Worm (Caenorhabditis elegans) whole organism, L4 larva: ENCODE measurements around the gene C07A9.13.

Experiments used
- F10B5.3 ChIP-seq: sonication (generic microtip); optimal IDR thresholded peaks from 2 replicates; lab custom pipeline; 2016; ENCODE audit warnings: mild to moderate bottlenecking, missing genetic modification characterization, missing compliant biosample characterization
- F49E8.2 ChIP-seq: sonication (generic microtip); optimal IDR thresholded peaks from 2 replicates; lab custom pipeline; 2016; ENCODE audit warnings: missing compliant biosample characterization, mild to moderate bottlenecking, missing genetic modification characterization, borderline replicate concordance
- T20F7.1 ChIP-seq: fragments of 200-800 bp; sonication (Bioruptor generic); optimal IDR thresholded peaks from 2 replicates; lab custom pipeline; 2018; ENCODE audit warnings: mild to moderate bottlenecking, missing genetic modification characterization, missing compliant biosample characterization
- aha-1 ChIP-seq: fragments of 150-350 bp; peaks from one replicate; lab custom pipeline; 2014; ENCODE audit warnings: missing biosample characterization, missing genetic modification characterization
- aly-2 ChIP-seq: sonication (generic microtip); optimal IDR thresholded peaks from 2 replicates; lab custom pipeline; 2018; ENCODE audit warnings: missing biosample characterization, missing genetic modification characterization
- ceh-20 ChIP-seq: fragments of 200-800 bp; sonication (Bioruptor generic); IDR thresholded peaks from 2 replicates; pipeline ENCODE4 v1.3.6; 2022; ENCODE audit warnings: missing genetic modification reagents, missing genetic modification characterization, missing compliant biosample characterization
- ceh-28 ChIP-seq: fragments of 150-350 bp; optimal IDR thresholded peaks from 2 replicates; lab custom pipeline; 2014; ENCODE audit warnings: missing biosample characterization, missing genetic modification reagents, missing genetic modification characterization
- ceh-32 ChIP-seq: sonication (generic microtip); optimal IDR thresholded peaks from 2 replicates; lab custom pipeline; 2016; ENCODE audit warnings: mild to moderate bottlenecking, missing genetic modification characterization, missing compliant biosample characterization; ENCODE audit not compliant: poor library complexity
- ceh-82 ChIP-seq: sonication (generic microtip); optimal IDR thresholded peaks from 2 replicates; lab custom pipeline; 2017; ENCODE audit warnings: missing biosample characterization, missing genetic modification characterization
- ctbp-1 ChIP-seq: fragments of 200-800 bp; sonication (Bioruptor generic); IDR thresholded peaks from 2 replicates; pipeline ENCODE4 v1.3.6; 2022; ENCODE audit warnings: missing genetic modification reagents, missing genetic modification characterization, missing compliant biosample characterization
- daf-12 ChIP-seq: fragments of 150-350 bp; optimal IDR thresholded peaks from 2 replicates; lab custom pipeline; 2014; ENCODE audit warnings: missing biosample characterization, missing genetic modification reagents, missing genetic modification characterization
- daf-16 ChIP-seq, 3 experiments: sonication (generic microtip); optimal IDR thresholded peaks; 2 replicates each; lab custom pipeline; 2016 to 2017; ENCODE audit warnings: missing genetic modification characterization in 3 of 3, missing genetic modification reagents in 3 of 3, mild to moderate bottlenecking in 2 of 3, missing compliant biosample characterization in 2 of 3, missing biosample characterization in 1 of 3, moderate library complexity in 1 of 3
- daf-19 ChIP-seq: fragments of 200-800 bp; sonication (Bioruptor generic); conservative IDR thresholded peaks from 2 replicates; pipeline ENCODE4 v1.3.6; 2022; ENCODE audit warnings: missing genetic modification characterization, missing compliant biosample characterization
- dve-1 ChIP-seq: sonication (generic microtip); optimal IDR thresholded peaks from 2 replicates; lab custom pipeline; 2017; ENCODE audit warnings: antibody characterized with exemption, mild to moderate bottlenecking, missing genetic modification characterization, missing compliant biosample characterization; ENCODE audit not compliant: insufficient read depth
- fkh-10 ChIP-seq: fragments of 150-350 bp; optimal IDR thresholded peaks from 2 replicates; lab custom pipeline; 2014; ENCODE audit warnings: missing biosample characterization, missing genetic modification reagents, missing genetic modification characterization
- hlh-11 ChIP-seq: fragments of 200-800 bp; sonication (Bioruptor generic); optimal IDR thresholded peaks from 2 replicates; lab custom pipeline; 2018; ENCODE audit warnings: mild to moderate bottlenecking, missing genetic modification characterization, missing compliant biosample characterization
- hlh-30 ChIP-seq: sonication (generic microtip); optimal IDR thresholded peaks from 2 replicates; lab custom pipeline; 2017; ENCODE audit warnings: antibody characterized with exemption, mild to moderate bottlenecking, missing genetic modification characterization, missing compliant biosample characterization; ENCODE audit not compliant: insufficient read depth
- hmg-1.1 ChIP-seq: fragments of 200-800 bp; sonication (Bioruptor generic); IDR thresholded peaks from 2 replicates; pipeline ENCODE4 v1.3.6; 2022; ENCODE audit warnings: missing genetic modification reagents, missing genetic modification characterization, missing compliant biosample characterization
- madf-9 ChIP-seq: fragments of 200-800 bp; sonication (Bioruptor generic); conservative IDR thresholded peaks from 2 replicates; pipeline ENCODE4 v1.3.6; 2022; ENCODE audit warnings: missing genetic modification reagents, missing genetic modification characterization, missing compliant biosample characterization
- mdl-1 ChIP-seq, 2 experiments: fragments of 150-350 bp in 1 of 2; sonication (generic microtip) in 1 of 2; optimal IDR thresholded peaks; 2 replicates each; lab custom pipeline; 2014 to 2017; ENCODE audit warnings: missing biosample characterization in 2 of 2, missing genetic modification characterization in 2 of 2
- mep-1 ChIP-seq: fragments of 150-350 bp; sonication (generic microtip); optimal IDR thresholded peaks from 3 replicates; lab custom pipeline; 2014; ENCODE audit warnings: missing biosample characterization, missing genetic modification characterization
- nhr-10 ChIP-seq: fragments of 150-350 bp; optimal IDR thresholded peaks from 2 replicates; lab custom pipeline; 2014; ENCODE audit warnings: missing biosample characterization, missing genetic modification characterization
- nhr-237 ChIP-seq: sonication (generic microtip); optimal IDR thresholded peaks from 2 replicates; lab custom pipeline; 2017; ENCODE audit warnings: missing biosample characterization, missing genetic modification characterization
- nhr-42 ChIP-seq: fragments of 200-800 bp; sonication (Bioruptor generic); IDR thresholded peaks from 2 replicates; pipeline ENCODE4 v1.3.6; 2022; ENCODE audit warnings: missing genetic modification characterization, missing compliant biosample characterization
- php-3 ChIP-seq: fragments of 200-800 bp; sonication (Bioruptor generic); IDR thresholded peaks from 2 replicates; pipeline ENCODE4 v1.3.6; 2022; ENCODE audit warnings: missing genetic modification reagents, missing genetic modification characterization, missing compliant biosample characterization
- pqm-1 ChIP-seq: sonication (generic microtip); optimal IDR thresholded peaks from 2 replicates; lab custom pipeline; 2017; ENCODE audit warnings: missing biosample characterization, missing genetic modification characterization
- sdz-12 ChIP-seq: fragments of 200-800 bp; sonication (Bioruptor generic); optimal IDR thresholded peaks from 2 replicates; lab custom pipeline; 2018; ENCODE audit warnings: mild to moderate bottlenecking, missing genetic modification characterization, missing compliant biosample characterization
- set-16 ChIP-seq: fragments of 200-800 bp; sonication (Bioruptor generic); IDR thresholded peaks from 2 replicates; pipeline ENCODE4 v1.3.6; 2022; ENCODE audit warnings: missing genetic modification reagents, missing genetic modification characterization, missing compliant biosample characterization
- snpc-4 ChIP-seq: fragments of 150-350 bp; optimal IDR thresholded peaks from 2 replicates; lab custom pipeline; 2014; ENCODE audit warnings: missing biosample characterization, missing genetic modification characterization
- spr-1 ChIP-seq: sonication (generic microtip); optimal IDR thresholded peaks from 2 replicates; lab custom pipeline; 2016; ENCODE audit warnings: mild to moderate bottlenecking, missing genetic modification characterization, missing compliant biosample characterization
- spr-3 ChIP-seq: fragments of 200-800 bp; sonication (Bioruptor generic); optimal IDR thresholded peaks from 2 replicates; lab custom pipeline; 2018; ENCODE audit warnings: mild to moderate bottlenecking, missing genetic modification characterization, missing compliant biosample characterization
- unc-130 ChIP-seq: sonication (generic microtip); optimal IDR thresholded peaks from 2 replicates; lab custom pipeline; 2016; ENCODE audit warnings: missing genetic modification reagents, missing genetic modification characterization, missing compliant biosample characterization
- unc-39 ChIP-seq: sonication (generic microtip); optimal IDR thresholded peaks from 2 replicates; lab custom pipeline; 2017; ENCODE audit warnings: missing biosample characterization, missing genetic modification characterization
- unc-62 ChIP-seq, 3 experiments: fragments of 150-350 bp in 1 of 3; sonication (generic microtip); optimal IDR thresholded peaks in 2 of 3; peaks in 1 of 3; 1 replicate in 1 of 3; 2 replicates in 2 of 3; lab custom pipeline; 2014 to 2017; ENCODE audit warnings: missing biosample characterization in 3 of 3, missing genetic modification characterization in 3 of 3, missing genetic modification reagents in 3 of 3, missing genotype in 1 of 3
- vab-7 ChIP-seq: fragments of 200-800 bp; sonication (Bioruptor generic); IDR thresholded peaks from 2 replicates; pipeline ENCODE4 v1.3.6; 2022; ENCODE audit warnings: missing genetic modification reagents, missing genetic modification characterization, missing compliant biosample characterization
- zfp-2 ChIP-seq: sonication (generic microtip); optimal IDR thresholded peaks from 2 replicates; lab custom pipeline; 2016; ENCODE audit warnings: mild to moderate bottlenecking, missing genetic modification characterization, missing compliant biosample characterization
- zip-11 ChIP-seq: fragments of 200-800 bp; sonication (Bioruptor generic); IDR thresholded peaks from 2 replicates; pipeline ENCODE4 v1.3.6; 2022; ENCODE audit warnings: missing genetic modification characterization, missing compliant biosample characterization

Gene C07A9.13

DNA sequence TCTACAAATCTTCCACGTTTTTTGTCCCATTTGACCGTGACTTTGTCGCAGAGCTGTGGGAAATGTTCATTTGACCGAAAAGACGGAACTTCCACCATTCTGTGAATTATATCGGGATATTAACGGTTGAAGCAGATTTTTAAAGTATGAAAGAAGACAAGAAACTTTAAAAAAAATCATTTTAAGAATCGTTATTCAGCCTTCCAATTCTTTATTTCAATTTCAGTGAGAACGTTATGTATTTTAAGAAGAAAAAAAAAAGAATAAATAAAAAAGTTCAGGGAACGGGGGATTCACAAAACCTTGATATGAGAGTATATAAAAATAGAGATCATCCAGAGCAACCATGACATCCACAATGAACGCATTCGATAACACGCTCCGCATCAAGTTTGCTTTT is 13.4 kb upstream of the C07A9.13 start, which contains the start of gene set-3:
Gene set-3, minus strand, starts transcription at position 101 of the 400 bp plus-strand sequence.
- TF ChIP-seq nhr-42 (GFP tag; lab: Robert Waterston, UW) (no peak), mdl-1 (tag; optimal IDR thresholded peaks at IDR 0.05; lab: Kevin White, UChicago) (no peak), spr-1 (no peak), set-16 (GFP tag; lab: Robert Waterston, UW) (no peak), aha-1 (tag; lab: Kevin White, UChicago) (peak; percentile 9)

DNA sequence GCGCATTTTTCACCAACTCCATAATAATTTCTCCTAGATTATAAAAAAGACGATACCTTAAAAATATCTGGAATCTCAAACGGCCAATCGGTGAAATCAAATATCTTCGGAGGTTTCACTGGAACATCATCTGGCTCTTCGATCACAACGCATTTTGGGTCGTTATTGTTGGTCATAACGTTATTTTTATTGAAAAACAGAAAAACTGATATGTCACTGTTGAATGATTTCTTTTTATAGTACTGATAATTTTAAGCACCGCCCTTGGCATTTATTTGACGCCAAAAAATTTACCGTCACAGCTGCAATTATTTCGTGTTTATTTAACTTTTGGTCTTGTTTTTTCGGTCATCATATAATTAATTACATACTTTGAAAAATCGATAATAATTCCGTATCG is 8.9 kb upstream of the C07A9.13 start, which contains the start of gene best-5:
Gene best-5, minus strand, starts transcription at position 210 of the 400 bp plus-strand sequence.
- peak in 1 of 2 experiments; percentile 17 for TF ChIP-seq unc-62 (GFP tag; optimal IDR thresholded peaks at IDR 0.05 in 1 of 2; lab: Kevin White, UChicago)
- TF ChIP-seq unc-62 (tag; optimal IDR thresholded peaks at IDR 0.05; lab: Kevin White, UChicago) = no peak
- peak; percentile 8 for TF ChIP-seq hlh-11
- TF ChIP-seq ceh-32 (tag; lab: Kevin White, UChicago) = no peak
- peak; percentile 35 for TF ChIP-seq dve-1
- TF ChIP-seq daf-16 (GFP tag; optimal IDR thresholded peaks at IDR 0.05; lab: Kevin White, UChicago) = no peak
- TF ChIP-seq daf-16 (tag; optimal IDR thresholded peaks at IDR 0.05; lab: Kevin White, UChicago) = peak; percentile 53
- no peak for TF ChIP-seq T20F7.1
- no peak for TF ChIP-seq zip-11 (GFP tag; lab: Robert Waterston, UW)
- TF ChIP-seq ceh-28 (tag; lab: Kevin White, UChicago) = no peak
- peak; percentile 68 for TF ChIP-seq php-3

DNA sequence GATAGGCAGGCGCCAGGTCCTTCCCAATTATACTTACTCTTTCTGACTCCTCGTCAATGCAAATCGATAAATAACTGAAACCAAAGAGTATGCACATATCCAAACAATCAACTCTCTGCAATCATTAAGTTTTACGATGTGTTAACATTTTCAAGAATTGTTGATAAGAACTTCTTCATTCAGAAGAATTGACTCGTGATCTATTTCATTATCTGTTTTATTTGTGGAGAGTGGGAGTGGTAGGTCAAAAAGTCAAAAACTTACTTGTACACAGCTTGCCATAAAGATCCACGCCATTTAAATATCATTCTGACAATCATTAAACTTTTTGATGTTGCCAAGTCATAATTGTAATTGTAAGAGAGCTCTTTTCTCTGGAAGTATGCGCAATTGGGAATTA is 8.3 kb upstream of the C07A9.13 start:
- TF ChIP-seq daf-19 (GFP tag; lab: Robert Waterston, UW) (no peak), daf-16 (GFP tag; optimal IDR thresholded peaks at IDR 0.05; lab: Kevin White, UChicago) (no peak), daf-16 (tag; optimal IDR thresholded peaks at IDR 0.05; lab: Kevin White, UChicago) (peak; percentile 96), madf-9 (GFP tag; lab: Robert Waterston, UW) (no peak), dve-1 (peak; percentile 86), ctbp-1 (GFP tag; lab: Robert Waterston, UW) (no peak), pqm-1 (tag; lab: Kevin White, UChicago) (peak; percentile 44), nhr-42 (GFP tag; lab: Robert Waterston, UW) (no peak), T20F7.1 (no peak), hlh-11 (peak; percentile 6), sdz-12 (no peak), fkh-10 (GFP tag; lab: Kevin White, UChicago) (no peak), F49E8.2 (no peak), nhr-237 (tag; lab: Kevin White, UChicago) (no peak), unc-39 (tag; lab: Kevin White, UChicago) (no peak), daf-12 (no peak), mep-1 (tag; lab: Kevin White, UChicago) (no peak), nhr-10 (no peak), snpc-4 (tag; lab: Kevin White, UChicago) (no peak), hlh-30 (no peak)

DNA sequence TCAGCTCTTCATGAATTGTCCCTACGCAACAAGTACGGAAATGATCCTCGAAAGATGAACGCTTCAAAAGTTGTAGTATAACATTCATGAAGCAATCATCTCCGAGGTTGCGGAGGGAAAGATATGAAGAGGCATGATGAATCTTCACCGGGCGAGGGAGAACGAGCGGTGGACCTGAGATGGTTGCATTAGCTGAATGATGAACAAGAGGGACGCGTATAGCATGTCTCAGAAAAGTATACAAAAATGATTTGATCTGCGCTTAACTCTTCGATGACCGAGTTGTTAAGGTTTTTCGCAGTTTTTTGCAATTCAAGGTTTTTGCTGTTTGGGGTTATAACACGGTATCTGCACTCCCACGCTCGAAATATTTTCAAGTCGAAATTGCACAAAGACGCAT is 4.9 kb upstream of the C07A9.13 start, which contains the start of gene C07A9.10:
Gene C07A9.10, minus strand, starts transcription at position 101 of the 400 bp plus-strand sequence.
- TF ChIP-seq ceh-20 (GFP tag; lab: Robert Waterston, UW) (no peak), F10B5.3 (tag; lab: Kevin White, UChicago) (no peak), zfp-2 (tag; lab: Kevin White, UChicago) (no peak), zip-11 (GFP tag; lab: Robert Waterston, UW) (no peak), unc-62 (GFP tag; optimal IDR thresholded peaks at IDR 0.05 in 1 of 2; lab: Kevin White, UChicago) (no peak), unc-62 (tag; optimal IDR thresholded peaks at IDR 0.05; lab: Kevin White, UChicago) (no peak), ceh-82 (tag; lab: Kevin White, UChicago) (no peak), unc-130 (GFP tag; lab: Kevin White, UChicago) (no peak), ceh-32 (tag; lab: Kevin White, UChicago) (no peak), vab-7 (GFP tag; lab: Robert Waterston, UW) (no peak), ctbp-1 (GFP tag; lab: Robert Waterston, UW) (no peak), dve-1 (no peak), T20F7.1 (no peak), hmg-1.1 (GFP tag; lab: Robert Waterston, UW) (no peak), daf-19 (GFP tag; lab: Robert Waterston, UW) (no peak), aly-2 (tag; lab: Kevin White, UChicago) (no peak), spr-3 (GFP tag; lab: Kevin White, UChicago) (no peak), nhr-10 (no peak)
